Fruit fly (Drosophila melanogaster) whole organism, adult: ENCODE data around the gene Ir8a.

Source experiments
- CG12768 ChIP-seq: fragments of 200-800 bp; sonication (Bioruptor generic); optimal IDR thresholded peaks from 2 replicates; lab custom pipeline; 2017; ENCODE audit warnings: missing biosample characterization, missing genetic modification characterization, mild to moderate bottlenecking, moderate library complexity, missing genetic modification reagents
- CG1620 ChIP-seq: fragments of 200-800 bp; sonication (Bioruptor generic); optimal IDR thresholded peaks from 2 replicates; lab custom pipeline; 2016; ENCODE audit warnings: missing biosample characterization, missing genetic modification characterization
- CG5204 ChIP-seq: fragments of 200-800 bp; sonication (Bioruptor generic); optimal IDR thresholded peaks from 2 replicates; lab custom pipeline; 2016; ENCODE audit warnings: missing biosample characterization, missing genetic modification characterization
- CG7045 ChIP-seq: fragments of 200-800 bp; sonication (Bioruptor generic); optimal IDR thresholded peaks from 2 replicates; lab custom pipeline; 2017; ENCODE audit warnings: missing biosample characterization, mild to moderate bottlenecking, missing genetic modification characterization
- CG7101 ChIP-seq: fragments of 200-800 bp; sonication (Bioruptor generic); optimal IDR thresholded peaks from 2 replicates; lab custom pipeline; 2018; ENCODE audit warnings: missing biosample characterization, mild to moderate bottlenecking, missing genetic modification characterization, moderate library complexity
- Clk ChIP-seq: fragments of 200-800 bp; sonication (Bioruptor generic); optimal IDR thresholded peaks from 2 replicates; lab custom pipeline; 2017; ENCODE audit warnings: missing biosample characterization, missing genetic modification characterization
- Crg-1 ChIP-seq: fragments of 200-800 bp; sonication (Bioruptor generic); optimal IDR thresholded peaks from 2 replicates; lab custom pipeline; 2016; ENCODE audit warnings: missing biosample characterization, missing genetic modification characterization
- Hr96 ChIP-seq: fragments of 200-800 bp; sonication (Bioruptor generic); optimal IDR thresholded peaks from 2 replicates; lab custom pipeline; 2016; ENCODE audit warnings: missing biosample characterization, missing genetic modification characterization
- Mnt ChIP-seq: fragments of 200-800 bp; sonication (Bioruptor generic); optimal IDR thresholded peaks from 2 replicates; lab custom pipeline; 2016; ENCODE audit warnings: missing biosample characterization, mild to moderate bottlenecking, missing genetic modification characterization
- cnc ChIP-seq, 2 experiments: fragments of >200 bp; optimal IDR thresholded peaks; 2 replicates each; lab custom pipeline; 2017
- pad ChIP-seq: fragments of 200-800 bp; sonication (Bioruptor generic); optimal IDR thresholded peaks from 3 replicates; lab custom pipeline; 2017; ENCODE audit warnings: missing biosample characterization, missing genetic modification characterization, mild to moderate bottlenecking, moderate library complexity, missing genetic modification reagents
- toe ChIP-seq: fragments of 200-800 bp; sonication (Bioruptor generic); optimal IDR thresholded peaks from 2 replicates; lab custom pipeline; 2016; ENCODE audit warnings: missing biosample characterization, missing genetic modification characterization

DNA sequence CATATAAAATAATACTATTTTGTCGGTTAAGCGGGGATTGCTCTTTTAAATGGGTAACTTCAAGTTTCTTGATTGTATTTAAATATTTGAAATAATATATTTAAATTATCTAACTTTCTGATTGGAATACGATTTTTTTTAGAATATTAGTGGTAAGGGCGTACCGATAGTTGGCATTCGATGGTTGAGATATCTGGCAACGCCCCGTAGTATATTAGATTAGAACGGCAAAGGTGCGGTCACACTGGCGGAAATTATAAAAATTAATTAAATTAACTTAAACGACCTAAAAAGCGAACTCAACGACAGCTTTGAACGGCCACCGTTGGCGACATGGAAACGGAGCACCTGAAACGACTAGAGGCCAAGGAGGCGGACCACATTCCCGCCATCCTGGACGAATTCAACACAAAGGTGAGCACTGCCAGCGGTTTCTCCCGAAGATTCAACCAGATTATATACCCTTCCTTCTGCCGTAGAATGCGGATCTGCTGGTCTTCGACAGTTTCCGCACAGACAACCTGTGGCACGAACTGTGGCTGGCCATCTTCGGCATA lies 19.7 kb upstream of the Ir8a start, which contains the start of gene ric8a:
- TF ChIP-seq Clk (GFP tag; lab: Kevin White, UChicago) (no peak), CG7101 (tag; lab: Kevin White, UChicago) (no peak), pad (GFP tag; lab: Kevin White, UChicago) (no peak), CG7045 (GFP tag; lab: Kevin White, UChicago) (no peak), Crg-1 (no peak), toe (GFP tag; lab: Kevin White, UChicago) (no peak), cnc (optimal IDR thresholded peaks at IDR 0.05; lab: Kevin White, UChicago) (no peak), CG5204 (GFP tag; lab: Kevin White, UChicago) (no peak), Hr96 (GFP tag; lab: Kevin White, UChicago) (no peak), CG12768 (GFP tag; lab: Kevin White, UChicago) (no peak), Mnt (peak; percentile 19), CG1620 (GFP tag; lab: Kevin White, UChicago) (no peak)
